Fruit fly (Drosophila melanogaster) whole organism, embryonic: ENCODE data around the gene amrt.

Experiments
- BEAF-32 ChIP-seq: fragments of 200-800 bp; sonication (Bioruptor generic); optimal IDR thresholded peaks from 3 replicates; lab custom pipeline; 2017; ENCODE audit warnings: missing biosample characterization, missing genetic modification characterization, mild to moderate bottlenecking, moderate library complexity, missing genetic modification reagents
- CG10543 ChIP-seq: fragments of 200-800 bp; sonication (Bioruptor generic); optimal IDR thresholded peaks from 3 replicates; lab custom pipeline; 2017; ENCODE audit warnings: missing biosample characterization, mild to moderate bottlenecking, missing genetic modification characterization, moderate library complexity
- CG11504 ChIP-seq: fragments of 200-800 bp; sonication (Bioruptor generic); optimal IDR thresholded peaks from 3 replicates; lab custom pipeline; 2019; ENCODE audit warnings: missing biosample characterization, mild to moderate bottlenecking, missing genetic modification characterization, moderate library complexity
- CG11560 ChIP-seq: fragments of 200-800 bp; sonication (Bioruptor generic); IDR thresholded peaks from 3 replicates; pipeline ENCODE4 v1.3.6; 2022; ENCODE audit warnings: missing biosample characterization, missing genetic modification characterization
- CG12071 ChIP-seq: fragments of 200-800 bp; sonication (Bioruptor generic); optimal IDR thresholded peaks from 3 replicates; lab custom pipeline; 2018; ENCODE audit warnings: missing biosample characterization, mild to moderate bottlenecking, missing genetic modification characterization
- CG12299 ChIP-seq: fragments of 200-800 bp; sonication (Bioruptor generic); optimal IDR thresholded peaks from 2 replicates; lab custom pipeline; 2018; ENCODE audit warnings: missing biosample characterization, mild to moderate bottlenecking, missing genetic modification characterization
- CG13287 ChIP-seq: fragments of 200-800 bp; sonication (Bioruptor generic); IDR thresholded peaks from 2 replicates; pipeline ENCODE4 v1.3.6; 2022; ENCODE audit warnings: missing biosample characterization, missing genetic modification characterization; ENCODE audit not compliant: partially characterized antibody
- CG13624 ChIP-seq: fragments of 200-800 bp; sonication (Bioruptor generic); optimal IDR thresholded peaks from 2 replicates; lab custom pipeline; 2016; ENCODE audit warnings: missing biosample characterization, missing genetic modification characterization
- CG14710 ChIP-seq: fragments of 200-800 bp; sonication (Bioruptor generic); optimal IDR thresholded peaks from 3 replicates; lab custom pipeline; 2019; ENCODE audit warnings: missing biosample characterization, mild to moderate bottlenecking, missing genetic modification characterization, moderate library complexity
- CG15479 ChIP-seq: fragments of 200-800 bp; sonication (Bioruptor generic); optimal IDR thresholded peaks from 3 replicates; lab custom pipeline; 2019; ENCODE audit warnings: missing biosample characterization, mild to moderate bottlenecking, missing genetic modification characterization, moderate library complexity
- CG2116 ChIP-seq: fragments of 200-800 bp; sonication (Bioruptor generic); optimal IDR thresholded peaks from 3 replicates; lab custom pipeline; 2018; ENCODE audit warnings: missing biosample characterization, mild to moderate bottlenecking, missing genetic modification characterization
- CG2199 ChIP-seq: fragments of 200-800 bp; sonication (Bioruptor generic); IDR thresholded peaks from 3 replicates; pipeline ENCODE4 v1.3.6; 2022; ENCODE audit warnings: missing biosample characterization, missing genetic modification characterization
- CG32532 ChIP-seq: fragments of 200-800 bp; sonication (Bioruptor generic); IDR thresholded peaks from 2 replicates; pipeline ENCODE4 v1.3.6; 2022; ENCODE audit warnings: missing biosample characterization, missing genetic modification characterization
- CG32767 ChIP-seq: fragments of 200-800 bp; sonication (Bioruptor generic); IDR thresholded peaks from 2 replicates; pipeline ENCODE4 v1.3.6; 2022; ENCODE audit warnings: missing biosample characterization, missing genetic modification characterization
- CG34376 ChIP-seq: fragments of 200-800 bp; sonication (Bioruptor generic); optimal IDR thresholded peaks from 2 replicates; lab custom pipeline; 2018; ENCODE audit warnings: missing biosample characterization, mild to moderate bottlenecking, missing genetic modification characterization
- CG4360 ChIP-seq: fragments of 200-800 bp; sonication (Bioruptor generic); IDR thresholded peaks from 2 replicates; pipeline ENCODE4 v1.3.6; 2022; ENCODE audit warnings: missing biosample characterization, missing genetic modification characterization
- CG6791 ChIP-seq: fragments of 200-800 bp; sonication (Bioruptor generic); IDR thresholded peaks from 3 replicates; pipeline ENCODE4 v1.3.6; 2022; ENCODE audit warnings: missing biosample characterization, missing genetic modification characterization; ENCODE audit not compliant: partially characterized antibody
- CG7963 ChIP-seq: fragments of 200-800 bp; sonication (Bioruptor generic); IDR thresholded peaks from 3 replicates; pipeline ENCODE4 v1.3.6; 2022; ENCODE audit warnings: missing biosample characterization, missing genetic modification characterization; ENCODE audit not compliant: partially characterized antibody
- CG9797 ChIP-seq: fragments of 200-800 bp; sonication (Bioruptor generic); optimal IDR thresholded peaks from 3 replicates; lab custom pipeline; 2018; ENCODE audit warnings: missing biosample characterization, mild to moderate bottlenecking, missing genetic modification characterization
- CTCF ChIP-seq: fragments of 200-800 bp; sonication (Bioruptor generic); optimal IDR thresholded peaks from 2 replicates; lab custom pipeline; 2017; ENCODE audit warnings: missing biosample characterization, mild to moderate bottlenecking, missing genetic modification characterization, moderate library complexity
- Dbx ChIP-seq: fragments of 200-800 bp; sonication (Bioruptor generic); IDR thresholded peaks from 3 replicates; pipeline ENCODE4 v1.3.6; 2022; ENCODE audit warnings: missing biosample characterization, missing genetic modification characterization
- Gug ChIP-seq: fragments of 200-800 bp; sonication (Bioruptor generic); IDR thresholded peaks from 4 replicates; pipeline ENCODE4 v1.3.6; 2022; ENCODE audit warnings: missing biosample characterization, missing genetic modification characterization
- HLH3B ChIP-seq: fragments of 200-800 bp; sonication (Bioruptor generic); IDR thresholded peaks from 2 replicates; pipeline ENCODE4 v1.3.6; 2022; ENCODE audit warnings: missing biosample characterization, missing genetic modification characterization
- Hand ChIP-seq: fragments of 200-800 bp; sonication (Bioruptor generic); optimal IDR thresholded peaks from 2 replicates; lab custom pipeline; 2017; ENCODE audit warnings: mild to moderate bottlenecking, missing biosample characterization, missing genetic modification reagents, missing genetic modification characterization
- HmgZ ChIP-seq: fragments of 200-800 bp; sonication (Bioruptor generic); optimal IDR thresholded peaks from 2 replicates; lab custom pipeline; 2018; ENCODE audit warnings: missing biosample characterization, mild to moderate bottlenecking, missing genetic modification characterization
- MBD-R2 ChIP-seq: fragments of 200-800 bp; sonication (Bioruptor generic); IDR thresholded peaks from 2 replicates; pipeline ENCODE4 v1.3.6; 2022; ENCODE audit warnings: missing biosample characterization, missing genetic modification characterization
- NC2β ChIP-seq: fragments of 200-800 bp; sonication (Bioruptor generic); optimal IDR thresholded peaks from 2 replicates; lab custom pipeline; 2016; ENCODE audit warnings: missing biosample characterization, missing genetic modification characterization
- NK7.1 ChIP-seq: fragments of 200-800 bp; sonication (Bioruptor generic); optimal IDR thresholded peaks from 3 replicates; lab custom pipeline; 2016; ENCODE audit warnings: missing biosample characterization, missing genetic modification characterization
- Scr ChIP-seq: fragments of 200-800 bp; sonication (Bioruptor generic); IDR thresholded peaks from 2 replicates; pipeline ENCODE4 v1.3.6; 2022; ENCODE audit warnings: missing biosample characterization, missing genetic modification characterization; ENCODE audit not compliant: partially characterized antibody
- Side ChIP-seq: fragments of 200-800 bp; sonication (Bioruptor generic); optimal IDR thresholded peaks from 2 replicates; lab custom pipeline; 2016; ENCODE audit warnings: missing biosample characterization, missing genetic modification characterization
- amos ChIP-seq: fragments of 200-800 bp; sonication (Bioruptor generic); IDR thresholded peaks from 2 replicates; pipeline ENCODE4 v1.3.6; 2022; ENCODE audit warnings: missing biosample characterization, missing genetic modification characterization; ENCODE audit not compliant: partially characterized antibody
- ato ChIP-seq: fragments of 200-800 bp; sonication (Bioruptor generic); IDR thresholded peaks from 2 replicates; pipeline ENCODE4 v1.3.6; 2022; ENCODE audit warnings: missing biosample characterization, missing genetic modification characterization; ENCODE audit not compliant: partially characterized antibody
- bcd ChIP-seq: fragments of 200-800 bp; sonication (Bioruptor generic); optimal IDR thresholded peaks from 2 replicates; lab custom pipeline; 2017; ENCODE audit warnings: missing biosample characterization, mild to moderate bottlenecking, missing genetic modification characterization
- gcm ChIP-seq: fragments of 200-800 bp; sonication (Bioruptor generic); optimal IDR thresholded peaks from 2 replicates; lab custom pipeline; 2019; ENCODE audit warnings: missing biosample characterization, mild to moderate bottlenecking, missing genetic modification characterization, moderate library complexity
- gfzf ChIP-seq: fragments of 200-800 bp; sonication (Bioruptor generic); optimal IDR thresholded peaks from 2 replicates; lab custom pipeline; 2016; ENCODE audit warnings: missing biosample characterization, mild to moderate bottlenecking, missing genetic modification characterization, moderate library complexity
- grau ChIP-seq: fragments of 200-800 bp; optimal IDR thresholded peaks from 3 replicates; lab custom pipeline; 2019; ENCODE audit warnings: missing biosample characterization, mild to moderate bottlenecking, missing genetic modification characterization, moderate library complexity
- her ChIP-seq: fragments of 200-800 bp; sonication (Bioruptor generic); optimal IDR thresholded peaks from 2 replicates; lab custom pipeline; 2016; ENCODE audit warnings: missing biosample characterization, missing genetic modification characterization
- insv ChIP-seq, 2 experiments: fragments of 200-800 bp; sonication (Bioruptor generic); optimal IDR thresholded peaks; 3 replicates each; lab custom pipeline; 2016 to 2018; ENCODE audit warnings: missing biosample characterization in 2 of 2, missing genetic modification characterization in 2 of 2
- inv ChIP-seq: fragments of 200-800 bp; sonication (Bioruptor generic); IDR thresholded peaks from 2 replicates; pipeline ENCODE4 v1.3.6; 2022; ENCODE audit warnings: missing biosample characterization, missing genetic modification characterization; ENCODE audit not compliant: partially characterized antibody
- ranshi ChIP-seq: fragments of 200-800 bp; sonication (Bioruptor generic); IDR thresholded peaks from 2 replicates; pipeline ENCODE4 v1.3.6; 2022; ENCODE audit warnings: missing biosample characterization, missing genetic modification characterization
- row ChIP-seq: fragments of 200-800 bp; sonication (Bioruptor generic); IDR thresholded peaks from 3 replicates; pipeline ENCODE4 v1.3.6; 2022; ENCODE audit warnings: missing biosample characterization, missing genetic modification characterization
- sc ChIP-seq, 3 experiments: fragments of >200 bp in 2 of 3; fragments of 200-800 bp in 1 of 3; sonication (Bioruptor generic) in 1 of 3; optimal IDR thresholded peaks; 2 replicates in 2 of 3; 3 replicates in 1 of 3; lab custom pipeline; 2017; ENCODE audit warnings: mild to moderate bottlenecking in 1 of 3, missing biosample characterization in 1 of 3, missing genetic modification characterization in 1 of 3, missing genetic modification reagents in 1 of 3
- sima ChIP-seq: fragments of 200-800 bp; sonication (Bioruptor generic); optimal IDR thresholded peaks from 2 replicates; lab custom pipeline; 2016; ENCODE audit warnings: missing biosample characterization, missing genetic modification characterization
- vnd ChIP-seq: fragments of 200-800 bp; sonication (Bioruptor generic); IDR thresholded peaks from 3 replicates; pipeline ENCODE4 v1.3.6; 2022; ENCODE audit warnings: missing biosample characterization, missing genetic modification characterization; ENCODE audit not compliant: partially characterized antibody
- vvl ChIP-seq: fragments of 200-800 bp; sonication (Bioruptor generic); IDR thresholded peaks from 2 replicates; pipeline ENCODE4 v1.3.6; 2022; ENCODE audit warnings: missing biosample characterization, missing genetic modification characterization
- zen ChIP-seq: fragments of 200-800 bp; sonication (Bioruptor generic); optimal IDR thresholded peaks from 3 replicates; lab custom pipeline; 2018; ENCODE audit warnings: missing biosample characterization, mild to moderate bottlenecking, missing genetic modification characterization, moderate library complexity
- zfh1 ChIP-seq: fragments of 200-800 bp; sonication (Bioruptor generic); IDR thresholded peaks from 3 replicates; pipeline ENCODE4 v1.3.6; 2022; ENCODE audit warnings: missing biosample characterization, missing genetic modification characterization

The amrt gene

DNA sequence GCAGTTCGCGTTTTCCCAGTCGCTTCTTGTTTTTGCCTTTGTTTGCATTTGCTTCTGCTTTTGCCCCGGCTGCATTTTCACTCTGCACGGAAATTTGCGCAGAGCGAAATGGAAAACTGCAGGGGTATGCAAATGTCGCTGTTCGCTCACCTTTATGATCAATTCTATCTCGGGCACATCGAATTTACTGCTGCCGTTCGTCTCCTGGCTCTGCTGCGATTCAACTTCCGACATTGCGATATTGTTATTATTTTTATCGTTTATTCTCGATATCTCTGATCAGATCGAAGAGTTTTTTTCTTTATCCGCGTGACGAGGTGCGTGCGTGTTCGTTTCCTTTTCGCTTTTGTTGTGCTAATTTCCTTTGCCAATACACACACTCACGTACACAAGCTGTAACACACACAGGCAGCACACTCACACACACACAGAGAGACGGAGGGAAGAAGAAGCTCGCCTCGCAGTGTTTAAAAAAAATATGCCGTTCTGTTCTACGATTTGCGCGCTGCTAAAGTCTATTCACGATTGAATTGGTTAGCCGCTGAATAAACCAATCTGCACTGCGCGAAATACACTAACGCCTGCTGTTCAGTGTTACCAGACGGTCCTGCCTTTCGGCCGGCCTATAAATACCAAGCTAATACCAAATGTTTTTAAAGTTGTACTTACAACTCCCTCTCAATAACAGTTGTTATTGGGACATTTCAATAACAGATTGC lies 39.7 kb downstream of the amrt start, which contains the start of gene Clic (continued):
- peak; percentile 35; the same call in 1 of the 2 replicates for TF ChIP-seq ato (GFP tag; lab: Robert Waterston, UW)
- 0 out of 3 replicates have a peak, but pooled peaks have one; percentile 10 for TF ChIP-seq CG7963 (GFP tag; lab: Robert Waterston, UW)
- 0 out of 2 replicates have a peak, but pooled peaks have one; percentile 14 for TF ChIP-seq CG32767
- TF ChIP-seq CG13624 (GFP tag; lab: Kevin White, UChicago) = peak; percentile 19
- TF ChIP-seq CG9797 (GFP tag; lab: Kevin White, UChicago) = peak; percentile 73
- no peak for TF ChIP-seq gcm (GFP tag; lab: Kevin White, UChicago)
- no peak for TF ChIP-seq CG11560
- peak; percentile 40 for TF ChIP-seq HmgZ (tag; lab: Kevin White, UChicago)
- TF ChIP-seq NC2β (GFP tag; lab: Kevin White, UChicago) = peak; percentile 35
- peak; percentile 8 for TF ChIP-seq Hand (GFP tag; lab: Kevin White, UChicago)
- TF ChIP-seq bcd (GFP tag; lab: Kevin White, UChicago) = no peak
- peak; percentile 88 for TF ChIP-seq gfzf (GFP tag; lab: Kevin White, UChicago)
- no peak for TF ChIP-seq zen (tag; lab: Kevin White, UChicago)
- no peak for TF ChIP-seq zfh1 (GFP tag; lab: Robert Waterston, UW)
- TF ChIP-seq CG14710 (tag; lab: Kevin White, UChicago) = peak; percentile 33
- peak; percentile 53; the same call in 1 of the 2 replicates for TF ChIP-seq vvl (GFP tag; lab: Robert Waterston, UW)
- TF ChIP-seq CG11504 (tag; lab: Kevin White, UChicago) = no peak
- TF ChIP-seq CG34376 (GFP tag; lab: Kevin White, UChicago) = peak; percentile 60
- TF ChIP-seq CG15479 (GFP tag; lab: Kevin White, UChicago) = peak; percentile 46
- TF ChIP-seq amos (GFP tag; lab: Robert Waterston, UW) = peak; percentile 50; the same call in 1 of the 2 replicates
- peak; percentile 19 for TF ChIP-seq CG2116 (GFP tag; lab: Kevin White, UChicago)
- peak; percentile 24 for TF ChIP-seq her (GFP tag; lab: Kevin White, UChicago)
- TF ChIP-seq row (GFP tag; lab: Robert Waterston, UW) = peak; percentile 22; the same call in 2 of the 3 replicates
- TF ChIP-seq HLH3B = peak; percentile 15; the same call in 1 of the 2 replicates
- TF ChIP-seq grau = peak; percentile 30
- peak; percentile 33 for TF ChIP-seq BEAF-32 (GFP tag; lab: Kevin White, UChicago)
- peak; percentile 15; the same call in 1 of the 2 replicates for TF ChIP-seq Scr
- TF ChIP-seq sima (GFP tag; lab: Kevin White, UChicago) = no peak
- TF ChIP-seq CG4360 (GFP tag; lab: Robert Waterston, UW) = 0 out of 2 replicates have a peak, but pooled peaks have one; percentile 14
- TF ChIP-seq CTCF = no peak
- TF ChIP-seq CG13287 (GFP tag; lab: Robert Waterston, UW) = peak; percentile 18; the same call in 1 of the 2 replicates
- peak; percentile 37 for TF ChIP-seq NK7.1 (GFP tag; lab: Kevin White, UChicago)
- TF ChIP-seq CG2199 (GFP tag; lab: Robert Waterston, UW) = no peak
- peak; percentile 14 for TF ChIP-seq CG12299
- TF ChIP-seq CG32532 (GFP tag; lab: Robert Waterston, UW) = peak; percentile 34; the same call in 1 of the 2 replicates
- peak; percentile 61 for TF ChIP-seq Dbx (GFP tag; lab: Robert Waterston, UW)
- no peak for TF ChIP-seq vnd (GFP tag; lab: Robert Waterston, UW)
- peak; percentile 30 for TF ChIP-seq CG12071 (GFP tag; lab: Kevin White, UChicago)
- peak; percentile 7; the same call in 1 of the 2 replicates for TF ChIP-seq MBD-R2 (GFP tag; lab: Robert Waterston, UW)
- TF ChIP-seq ranshi (GFP tag; lab: Robert Waterston, UW) = peak; percentile 31; the same call in 1 of the 2 replicates
- peak in 1 of 2 experiments; percentile 12 for TF ChIP-seq insv (GFP tag; optimal IDR thresholded peaks at IDR 0.05; lab: Kevin White, UChicago)
- peak; percentile 3; the same call in 1 of the 4 replicates for TF ChIP-seq Gug (GFP tag; lab: Robert Waterston, UW)
- TF ChIP-seq inv = no peak
- TF ChIP-seq CG6791 (GFP tag; lab: Robert Waterston, UW) = peak; percentile 74; the same call in 2 of the 3 replicates
- peak; percentile 50 for TF ChIP-seq CG10543
- peak; percentile 13 for TF ChIP-seq Side (GFP tag; lab: Kevin White, UChicago)
- TF ChIP-seq sc (optimal IDR thresholded peaks at IDR 0.05; lab: Kevin White, UChicago) = no peak
- TF ChIP-seq sc (GFP tag; optimal IDR thresholded peaks at IDR 0.05; lab: Kevin White, UChicago) = no peak
